Worm (Caenorhabditis elegans) whole organism, late embryonic: ENCODE results near the gene T19C3.3.

Experiments used
- C08G9.2 ChIP-seq: sonication (generic microtip); optimal IDR thresholded peaks from 2 replicates; lab custom pipeline; 2016; ENCODE audit warnings: mild to moderate bottlenecking, missing genetic modification characterization, moderate library complexity, missing compliant biosample characterization
- C38D4.7 ChIP-seq: fragments of 200-800 bp; sonication (Bioruptor generic); optimal IDR thresholded peaks from 2 replicates; lab custom pipeline; 2018; ENCODE audit warnings: mild to moderate bottlenecking, missing genetic modification characterization, moderate library complexity, missing compliant biosample characterization
- T23F11.4 ChIP-seq: fragments of 200-800 bp; sonication (Bioruptor generic); optimal IDR thresholded peaks from 2 replicates; lab custom pipeline; 2018; ENCODE audit warnings: mild to moderate bottlenecking, missing genetic modification characterization, missing compliant biosample characterization
- ama-1 ChIP-seq: fragments of 150-350 bp; optimal IDR thresholded peaks from 2 replicates; lab custom pipeline; 2014
- ceh-2 ChIP-seq: sonication (generic microtip); optimal IDR thresholded peaks from 2 replicates; lab custom pipeline; 2016; ENCODE audit warnings: missing genotype, missing genetic modification characterization, missing compliant biosample characterization
- ceh-24 ChIP-seq: sonication (generic microtip); optimal IDR thresholded peaks from 2 replicates; lab custom pipeline; 2016; ENCODE audit warnings: mild to moderate bottlenecking, missing genetic modification characterization, missing compliant biosample characterization
- ceh-30 ChIP-seq: fragments of 150-350 bp; optimal IDR thresholded peaks from 2 replicates; lab custom pipeline; 2014; ENCODE audit warnings: missing biosample characterization, missing genetic modification characterization
- ceh-31 ChIP-seq: sonication (generic microtip); optimal IDR thresholded peaks from 2 replicates; lab custom pipeline; 2016; ENCODE audit warnings: missing genetic modification characterization, missing compliant biosample characterization
- ceh-34 ChIP-seq: sonication (generic microtip); optimal IDR thresholded peaks from 2 replicates; lab custom pipeline; 2016; ENCODE audit warnings: mild to moderate bottlenecking, missing genetic modification characterization, missing compliant biosample characterization
- ceh-48 ChIP-seq: sonication (generic microtip); optimal IDR thresholded peaks from 2 replicates; lab custom pipeline; 2016; ENCODE audit warnings: missing genetic modification characterization, inconsistent platforms, missing compliant biosample characterization
- ceh-6 ChIP-seq: fragments of 200-800 bp; sonication (Bioruptor generic); optimal IDR thresholded peaks from 2 replicates; lab custom pipeline; 2018; ENCODE audit warnings: mild to moderate bottlenecking, missing genetic modification characterization, missing compliant biosample characterization
- ceh-9 ChIP-seq: sonication (generic microtip); optimal IDR thresholded peaks from 2 replicates; lab custom pipeline; 2016; ENCODE audit warnings: mild to moderate bottlenecking, missing genetic modification characterization, inconsistent platforms, missing compliant biosample characterization
- che-1 ChIP-seq: sonication (generic microtip); optimal IDR thresholded peaks from 2 replicates; lab custom pipeline; 2016; ENCODE audit warnings: mild to moderate bottlenecking, missing genetic modification characterization, missing compliant biosample characterization
- dmd-4 ChIP-seq: sonication (generic microtip); optimal IDR thresholded peaks from 2 replicates; lab custom pipeline; 2016; ENCODE audit warnings: borderline replicate concordance, missing genetic modification characterization, missing compliant biosample characterization
- dve-1 ChIP-seq: sonication (generic microtip); optimal IDR thresholded peaks from 2 replicates; lab custom pipeline; 2017; ENCODE audit warnings: antibody characterized with exemption, mild to moderate bottlenecking, missing genetic modification characterization, missing compliant biosample characterization
- eyg-1 ChIP-seq: sonication (generic microtip); optimal IDR thresholded peaks from 2 replicates; lab custom pipeline; 2016; ENCODE audit warnings: missing genotype, missing genetic modification characterization, missing compliant biosample characterization
- hlh-13 ChIP-seq: fragments of 200-800 bp; sonication (Bioruptor generic); optimal IDR thresholded peaks from 2 replicates; lab custom pipeline; 2018; ENCODE audit warnings: mild to moderate bottlenecking, missing genetic modification characterization, missing compliant biosample characterization
- hlh-6 ChIP-seq: sonication (generic microtip); optimal IDR thresholded peaks from 2 replicates; lab custom pipeline; 2016; ENCODE audit warnings: missing genotype, missing genetic modification characterization, missing compliant biosample characterization
- hlh-8 ChIP-seq: sonication (generic microtip); optimal IDR thresholded peaks from 2 replicates; lab custom pipeline; 2016; ENCODE audit warnings: missing genotype, missing genetic modification characterization, missing compliant biosample characterization
- lim-6 ChIP-seq: sonication (generic microtip); optimal IDR thresholded peaks from 2 replicates; lab custom pipeline; 2016; ENCODE audit warnings: missing genetic modification characterization, missing compliant biosample characterization
- nhr-11 ChIP-seq: fragments of 150-350 bp; optimal IDR thresholded peaks from 2 replicates; lab custom pipeline; 2014; ENCODE audit warnings: missing biosample characterization, missing genetic modification characterization
- nhr-232 ChIP-seq: sonication (generic microtip); optimal IDR thresholded peaks from 2 replicates; lab custom pipeline; 2016; ENCODE audit warnings: missing genetic modification characterization, missing compliant biosample characterization
- odd-2 ChIP-seq: sonication (generic microtip); optimal IDR thresholded peaks from 2 replicates; lab custom pipeline; 2017; ENCODE audit warnings: antibody characterized with exemption, mild to moderate bottlenecking, missing genetic modification characterization, missing compliant biosample characterization
- pag-3 ChIP-seq: sonication (generic microtip); optimal IDR thresholded peaks from 2 replicates; lab custom pipeline; 2016; ENCODE audit warnings: missing compliant biosample characterization, missing genetic modification characterization, borderline replicate concordance
- pat-9 ChIP-seq: fragments of 200-800 bp; sonication (Bioruptor generic); optimal IDR thresholded peaks from 2 replicates; lab custom pipeline; 2018; ENCODE audit warnings: mild to moderate bottlenecking, missing genetic modification characterization, moderate library complexity, missing compliant biosample characterization
- pha-2 ChIP-seq: sonication (generic microtip); optimal IDR thresholded peaks from 2 replicates; lab custom pipeline; 2017; ENCODE audit warnings: mild to moderate bottlenecking, missing genetic modification characterization, missing compliant biosample characterization
- pqm-1 ChIP-seq: sonication (generic microtip); optimal IDR thresholded peaks from 2 replicates; lab custom pipeline; 2016; ENCODE audit warnings: missing genetic modification characterization, missing compliant biosample characterization
- pros-1 ChIP-seq: fragments of 150-350 bp; optimal IDR thresholded peaks from 2 replicates; lab custom pipeline; 2014; ENCODE audit warnings: missing biosample characterization, missing genetic modification reagents, missing genetic modification characterization
- rnt-1 ChIP-seq: sonication (generic microtip); optimal IDR thresholded peaks from 2 replicates; lab custom pipeline; 2016; ENCODE audit warnings: missing genetic modification characterization, missing compliant biosample characterization
- sdc-2 ChIP-seq: sonication (generic microtip); optimal IDR thresholded peaks from 2 replicates; lab custom pipeline; 2016; ENCODE audit warnings: missing genotype, missing genetic modification characterization, missing compliant biosample characterization
- tbx-2 ChIP-seq: sonication (generic microtip); optimal IDR thresholded peaks from 2 replicates; lab custom pipeline; 2016; ENCODE audit warnings: missing genetic modification characterization, missing compliant biosample characterization
- ttx-3 ChIP-seq: sonication (generic microtip); optimal IDR thresholded peaks from 2 replicates; lab custom pipeline; 2016; ENCODE audit warnings: missing genetic modification reagents, missing genetic modification characterization, missing compliant biosample characterization
- unc-3 ChIP-seq, 2 experiments: fragments of 200-800 bp in 1 of 2; sonication (Bioruptor generic) in 1 of 2; sonication (generic microtip) in 1 of 2; conservative IDR thresholded peaks in 1 of 2; optimal IDR thresholded peaks in 1 of 2; 2 replicates each; pipeline versions ENCODE4 v1.3.6 to Lab custom; 2016 to 2022; ENCODE audit warnings: missing compliant biosample characterization in 2 of 2, missing genetic modification characterization in 2 of 2, missing genetic modification reagents in 1 of 2
- unc-55 ChIP-seq: sonication (generic microtip); optimal IDR thresholded peaks from 2 replicates; lab custom pipeline; 2017; ENCODE audit warnings: missing biosample characterization, missing genetic modification reagents, missing genetic modification characterization
- ztf-16 ChIP-seq: sonication (generic microtip); optimal IDR thresholded peaks from 2 replicates; lab custom pipeline; 2017; ENCODE audit warnings: missing genetic modification characterization, missing compliant biosample characterization

Gene T19C3.3

ce11 chrIII:650539-650938 lies 36.2 kb upstream of the T19C3.3 start:
- TF ChIP-seq unc-3 (GFP tag; conservative IDR thresholded peaks at IDR 0.05; lab: Robert Waterston, UW) (no peak), unc-3 (tag; optimal IDR thresholded peaks at IDR 0.05; lab: Kevin White, UChicago) (no peak), nhr-232 (no peak)

ce11 chrIII:649935-650334 lies 35.6 kb upstream of the T19C3.3 start:
- no peak for TF ChIP-seq che-1 (tag; lab: Kevin White, UChicago)
- no peak for TF ChIP-seq ceh-30 (tag; lab: Kevin White, UChicago)
- no peak for TF ChIP-seq C38D4.7 (GFP tag; lab: Kevin White, UChicago)
- TF ChIP-seq hlh-8 (tag; lab: Kevin White, UChicago): no peak
- no peak for TF ChIP-seq pqm-1 (tag; lab: Kevin White, UChicago)
- TF ChIP-seq ama-1 (lab: Kevin White, UChicago): no peak
- TF ChIP-seq T23F11.4 (GFP tag; lab: Kevin White, UChicago): no peak
- no peak for TF ChIP-seq pat-9 (tag; lab: Kevin White, UChicago)
- no peak for TF ChIP-seq dmd-4 (tag; lab: Kevin White, UChicago)
- TF ChIP-seq pros-1 (tag; lab: Kevin White, UChicago): no peak
- no peak for TF ChIP-seq hlh-13 (GFP tag; lab: Kevin White, UChicago)
- TF ChIP-seq odd-2 (tag; lab: Kevin White, UChicago): no peak
- no peak for TF ChIP-seq sdc-2
- TF ChIP-seq lim-6 (tag; lab: Kevin White, UChicago): no peak
- no peak for TF ChIP-seq ttx-3 (tag; lab: Kevin White, UChicago)
- TF ChIP-seq rnt-1 (tag; lab: Kevin White, UChicago): no peak
- TF ChIP-seq ceh-24 (tag; lab: Kevin White, UChicago): no peak
- no peak for TF ChIP-seq hlh-6
- TF ChIP-seq unc-3 (GFP tag; conservative IDR thresholded peaks at IDR 0.05; lab: Robert Waterston, UW): no peak
- TF ChIP-seq unc-3 (tag; optimal IDR thresholded peaks at IDR 0.05; lab: Kevin White, UChicago): no peak
- no peak for TF ChIP-seq ceh-48 (tag; lab: Kevin White, UChicago)

ce11 chrIII:647248-647647 lies 32.9 kb upstream of the T19C3.3 start:
- TF ChIP-seq ceh-6 (GFP tag; lab: Kevin White, UChicago): no peak
- no peak for TF ChIP-seq pqm-1 (tag; lab: Kevin White, UChicago)
- TF ChIP-seq C08G9.2 (tag; lab: Kevin White, UChicago): no peak
- TF ChIP-seq ceh-2 (tag; lab: Kevin White, UChicago): no peak
- TF ChIP-seq unc-3 (GFP tag; conservative IDR thresholded peaks at IDR 0.05; lab: Robert Waterston, UW): no peak
- no peak for TF ChIP-seq unc-3 (tag; optimal IDR thresholded peaks at IDR 0.05; lab: Kevin White, UChicago)
- no peak for TF ChIP-seq nhr-11
- peak; percentile 22 for TF ChIP-seq tbx-2 (tag; lab: Kevin White, UChicago)
- no peak for TF ChIP-seq C38D4.7 (GFP tag; lab: Kevin White, UChicago)
- TF ChIP-seq eyg-1: peak; percentile 5
- no peak for TF ChIP-seq ceh-9 (tag; lab: Kevin White, UChicago)
- TF ChIP-seq ceh-34 (tag; lab: Kevin White, UChicago): peak; percentile 2
- TF ChIP-seq ceh-24 (tag; lab: Kevin White, UChicago): no peak
- TF ChIP-seq dve-1: no peak
- no peak for TF ChIP-seq pag-3 (tag; lab: Kevin White, UChicago)
- no peak for TF ChIP-seq pha-2 (tag; lab: Kevin White, UChicago)
- peak; percentile 5 for TF ChIP-seq ceh-31 (tag; lab: Kevin White, UChicago)
- TF ChIP-seq ztf-16: no peak

ce11 chrIII:646454-646853 lies 32.1 kb upstream of the T19C3.3 start, which contains the start of gene orai-1:
TSS of gene orai-1 (plus strand) at chrIII:646754.
- no peak for TF ChIP-seq ttx-3 (tag; lab: Kevin White, UChicago)

ce11 chrIII:644660-645059 lies 30.3 kb upstream of the T19C3.3 start:
- TF ChIP-seq pat-9 (tag; lab: Kevin White, UChicago) (no peak), unc-55 (GFP tag; lab: Kevin White, UChicago) (no peak)
